Worm (Caenorhabditis elegans) whole organism, early embryonic: ENCODE measurements around the gene Y39G8B.9.

ENCODE experiments used
- F13C5.2 ChIP-seq: sonication (generic microtip); optimal IDR thresholded peaks from 2 replicates; lab custom pipeline; 2017; ENCODE audit warnings: mild to moderate bottlenecking, missing genetic modification characterization, inconsistent platforms, missing compliant biosample characterization
- aly-1 ChIP-seq: sonication (generic microtip); optimal IDR thresholded peaks from 2 replicates; lab custom pipeline; 2016; ENCODE audit warnings: missing genetic modification characterization, missing compliant biosample characterization
- ama-1 ChIP-seq: fragments of 150-350 bp; optimal IDR thresholded peaks from 2 replicates; lab custom pipeline; 2014
- flt-1 ChIP-seq: fragments of 200-800 bp; sonication (Bioruptor generic); IDR thresholded peaks from 2 replicates; pipeline ENCODE4 v1.3.6; 2022; ENCODE audit warnings: missing genetic modification characterization, missing compliant biosample characterization
- hnd-1 ChIP-seq: sonication (generic microtip); optimal IDR thresholded peaks from 2 replicates; lab custom pipeline; 2016; ENCODE audit warnings: missing genetic modification characterization, missing compliant biosample characterization
- pes-1 ChIP-seq: fragments of 200-800 bp; sonication (Bioruptor generic); IDR thresholded peaks from 2 replicates; pipeline ENCODE4 v1.3.6; 2022; ENCODE audit warnings: missing genetic modification reagents, missing genetic modification characterization, missing compliant biosample characterization
- scrt-1 ChIP-seq: fragments of 200-800 bp; sonication (Bioruptor generic); IDR thresholded peaks from 2 replicates; pipeline ENCODE4 v1.3.6; 2022; ENCODE audit warnings: missing genetic modification characterization, missing compliant biosample characterization
- tbx-11 ChIP-seq: fragments of 200-800 bp; sonication (Bioruptor generic); IDR thresholded peaks from 2 replicates; pipeline ENCODE4 v1.3.6; 2022; ENCODE audit warnings: missing genetic modification characterization, missing compliant biosample characterization
- tbx-37 ChIP-seq: fragments of 200-800 bp; sonication (Bioruptor generic); conservative IDR thresholded peaks from 2 replicates; pipeline ENCODE4 v1.3.6; 2022; ENCODE audit warnings: missing genetic modification reagents, missing genetic modification characterization, missing compliant biosample characterization
- tra-4 ChIP-seq: sonication (generic microtip); optimal IDR thresholded peaks from 2 replicates; lab custom pipeline; 2017; ENCODE audit warnings: missing genetic modification characterization, missing compliant biosample characterization

ce11 chrII:14006210-14006609, 25.0 kb downstream of the Y39G8B.9 start, which contains the start of gene F01D5.6:
- no peak for TF ChIP-seq pes-1 (GFP tag; lab: Robert Waterston, UW)
- TF ChIP-seq tbx-11 (GFP tag; lab: Robert Waterston, UW) = no peak
- TF ChIP-seq ama-1 = no peak
- no peak for TF ChIP-seq aly-1 (tag; lab: Kevin White, UChicago)
- TF ChIP-seq scrt-1 = no peak
- no peak for TF ChIP-seq flt-1
- TF ChIP-seq tbx-37 (GFP tag; lab: Robert Waterston, UW) = no peak
- TF ChIP-seq F13C5.2 (tag; lab: Kevin White, UChicago) = no peak
- no peak for TF ChIP-seq tra-4 (tag; lab: Kevin White, UChicago)
- no peak for TF ChIP-seq hnd-1 (tag; lab: Kevin White, UChicago)
